Worm (Caenorhabditis elegans): ENCODE measurements around the gene C07A12.2.

The C07A12.2 gene

DNA sequence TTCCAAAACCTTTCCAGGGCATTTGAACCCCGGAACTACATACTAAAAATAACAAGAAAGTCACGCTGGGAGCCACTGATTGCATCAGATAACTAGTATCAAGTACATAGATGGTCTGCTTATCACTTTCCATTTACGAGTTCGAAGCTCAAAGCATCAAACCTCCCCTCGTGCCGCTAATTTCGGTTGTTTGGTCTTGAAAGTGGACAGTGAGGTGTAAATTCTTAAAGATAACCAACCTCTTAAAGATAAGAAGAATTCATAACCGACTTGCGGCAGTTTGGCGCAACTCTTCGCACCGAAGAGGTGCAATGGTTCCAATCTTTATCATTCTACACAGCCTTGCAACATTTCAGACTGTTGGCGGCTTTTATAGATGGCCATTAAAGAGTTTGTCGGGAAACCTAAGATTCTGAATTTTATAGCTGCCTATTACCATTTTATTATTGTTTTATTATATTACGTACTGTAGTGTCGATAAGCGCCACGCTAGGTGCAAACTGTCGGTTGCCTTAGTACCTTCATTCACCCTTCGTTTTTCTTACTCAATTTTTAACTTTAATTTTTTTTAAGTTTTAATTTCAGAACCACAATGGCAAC, 20.2 kb downstream of the C07A12.2 start, which contains the start of gene amt-4 (continued):
- TF ChIP-seq nhr-77 (tag; optimal IDR thresholded peaks at IDR 0.05) (peak; percentile 90), hif-1 (tag; optimal IDR thresholded peaks at IDR 0.05) (no peak), ctbp-1 (GFP tag; IDR thresholded peaks at IDR 0.05) (no peak), egl-43 (GFP tag; IDR thresholded peaks at IDR 0.05) (no peak), zip-2 (tag; optimal IDR thresholded peaks at IDR 0.05) (no peak), dmd-6 (GFP tag; IDR thresholded peaks at IDR 0.05) (peak; percentile 93)

DNA sequence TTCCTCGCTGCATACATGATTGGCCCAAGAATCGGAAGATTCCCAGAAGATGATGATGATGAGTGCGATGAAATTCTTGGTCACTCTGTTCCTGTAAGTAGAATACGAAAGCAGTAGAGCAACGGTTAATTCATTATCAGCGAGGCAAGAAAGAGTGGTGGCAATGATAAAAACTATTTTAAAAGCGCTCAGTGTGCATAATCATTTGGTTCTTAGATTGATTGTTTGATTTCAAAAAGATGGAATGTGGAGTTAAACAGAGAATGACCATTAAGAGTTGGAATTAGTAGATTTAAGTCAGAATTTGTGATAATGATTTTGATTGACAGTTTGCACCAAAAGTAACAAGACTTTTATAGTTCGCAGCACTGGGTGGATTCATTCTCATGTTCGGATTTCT, 22.5 kb downstream of the C07A12.2 start:
- TF ChIP-seq pqm-1 (tag; optimal IDR thresholded peaks at IDR 0.05) (peak; percentile 70), madf-9 (GFP tag; conservative IDR thresholded peaks at IDR 0.05) (no peak), tra-1 (GFP tag; IDR thresholded peaks at IDR 0.05) (0 out of 2 replicates have a peak, but pooled peaks have one; percentile 7), zip-2 (tag; optimal IDR thresholded peaks at IDR 0.05) (no peak), dve-1 (tag; optimal IDR thresholded peaks at IDR 0.05; ENCODE audit: insufficient read depth) (peak; percentile 20), php-3 (GFP tag; IDR thresholded peaks at IDR 0.05) (no peak), aha-1 (tag) (peak; percentile 31), mdl-1 (tag; optimal IDR thresholded peaks at IDR 0.05) (no peak), hlh-11 (tag; optimal IDR thresholded peaks at IDR 0.05) (peak; percentile 32), ceh-62 (tag; optimal IDR thresholded peaks at IDR 0.05) (no peak), daf-16 (GFP tag; optimal IDR thresholded peaks at IDR 0.05) (no peak), daf-16 (tag; optimal IDR thresholded peaks at IDR 0.05) (peak; percentile 18), zag-1 (tag; optimal IDR thresholded peaks at IDR 0.05) (no peak), ceh-28 (tag; optimal IDR thresholded peaks at IDR 0.05) (no peak), dmd-6 (GFP tag; IDR thresholded peaks at IDR 0.05) (peak; percentile 83), nhr-28 (tag; optimal IDR thresholded peaks at IDR 0.05) (peak; percentile 53)

DNA sequence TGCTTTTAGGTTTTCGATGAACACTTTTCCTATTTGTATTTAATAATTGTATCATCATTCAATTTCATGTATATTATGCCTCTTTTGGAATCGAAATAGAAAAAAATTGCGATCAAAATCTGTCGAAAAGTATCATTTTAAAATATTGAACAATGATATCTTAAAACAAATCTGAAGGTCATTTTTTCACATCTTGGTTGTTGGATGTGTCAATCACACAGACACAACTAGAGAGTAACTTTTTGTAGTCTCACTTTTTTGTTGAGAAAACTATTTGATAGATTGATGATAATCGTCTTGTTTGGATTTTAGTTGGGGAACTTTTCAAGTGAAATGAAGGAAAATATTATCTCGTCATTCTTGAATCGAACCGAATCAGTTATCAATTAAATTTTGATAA, 24.6 kb downstream of the C07A12.2 start:
- TF ChIP-seq dmd-6 (GFP tag; IDR thresholded peaks at IDR 0.05) (peak; percentile 28; the same call in 1 of the 2 replicates), ces-1 (GFP tag; optimal IDR thresholded peaks at IDR 0.05) (no peak), mdt-29 (GFP tag; IDR thresholded peaks at IDR 0.05) (no peak), nhr-111 (GFP tag; optimal IDR thresholded peaks at IDR 0.05) (no peak), nhr-28 (tag; optimal IDR thresholded peaks at IDR 0.05) (peak; percentile 63), unc-62 (GFP tag; optimal IDR thresholded peaks at IDR 0.05 in 1 of 2) (peak in 1 of 2 experiments; percentile 75), unc-62 (tag; optimal IDR thresholded peaks at IDR 0.05) (no peak), nhr-25 (tag; optimal IDR thresholded peaks at IDR 0.05; ENCODE audit: borderline replicate concordance, insufficient read depth) (no peak)

DNA sequence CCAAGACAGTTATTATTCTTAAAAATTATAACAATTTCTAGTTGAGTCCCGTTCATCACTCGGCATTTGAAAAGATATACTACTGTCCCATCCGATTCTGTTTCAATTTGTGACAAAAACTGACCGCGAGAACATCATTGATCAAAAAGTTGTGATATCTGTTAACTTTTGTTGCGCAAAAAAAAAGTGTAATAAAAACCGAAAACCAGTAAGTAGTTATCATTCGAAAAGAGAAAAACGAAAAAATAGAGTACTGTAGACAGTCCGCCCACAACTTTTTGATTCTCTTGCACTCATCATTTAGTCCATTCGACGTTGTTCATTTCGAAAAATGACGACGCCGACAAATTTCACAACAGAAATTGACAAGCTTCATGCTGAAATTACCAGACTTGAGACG, 26.5 kb downstream of the C07A12.2 start, which contains the start of gene amt-1:
TSS of gene amt-1 (plus strand) at position 301 of the 400 bp plus-strand sequence.
- no peak for TF ChIP-seq unc-62 (GFP tag; optimal IDR thresholded peaks at IDR 0.05 in 1 of 2)
- TF ChIP-seq unc-62 (tag; optimal IDR thresholded peaks at IDR 0.05), result no peak
- TF ChIP-seq dmd-6 (GFP tag; IDR thresholded peaks at IDR 0.05), result 0 out of 2 replicates have a peak, but pooled peaks have one; percentile 13

DNA sequence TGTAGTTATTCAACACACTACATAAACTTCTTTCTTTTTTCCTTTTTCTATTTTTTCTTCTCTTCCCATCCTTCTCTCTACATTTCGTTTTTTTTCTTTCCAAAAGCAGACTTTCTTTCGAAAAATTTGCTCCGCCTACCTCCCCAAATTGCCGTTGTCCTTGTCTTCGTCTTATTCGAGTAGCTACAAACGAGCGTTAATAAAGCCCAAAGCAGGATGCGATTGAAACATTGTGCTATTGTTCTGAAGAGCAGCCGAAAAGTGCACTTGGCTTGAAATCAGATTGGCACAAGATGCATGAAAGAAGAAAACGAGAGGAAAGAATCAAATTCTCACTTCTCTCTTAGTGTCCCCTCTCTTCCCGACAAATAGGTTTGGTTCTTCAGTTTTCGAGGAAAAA, 30.2 kb downstream of the C07A12.2 start:
- no peak for TF ChIP-seq pha-4 (GFP tag; IDR thresholded peaks at IDR 0.05)
- TF ChIP-seq pha-4 (tag; optimal IDR thresholded peaks at IDR 0.05), result no peak
- TF ChIP-seq nhr-42 (GFP tag; IDR thresholded peaks at IDR 0.05), result no peak
- TF ChIP-seq ztf-7 (tag; optimal IDR thresholded peaks at IDR 0.05), result no peak
- peak; percentile 42 for TF ChIP-seq ces-1 (GFP tag; optimal IDR thresholded peaks at IDR 0.05)
- TF ChIP-seq fkh-10 (GFP tag; optimal IDR thresholded peaks at IDR 0.05), result peak; percentile 52
- TF ChIP-seq nhr-10 (tag; optimal IDR thresholded peaks at IDR 0.05), result no peak
